Worm (Caenorhabditis elegans) whole organism, L4 larva: ENCODE data around the gene atp-2.

Experiments used
- F26F4.8 ChIP-seq: fragments of 200-800 bp; sonication (Bioruptor generic); conservative IDR thresholded peaks from 2 replicates; pipeline ENCODE4 v1.3.6; 2022; ENCODE audit warnings: missing genetic modification characterization, missing compliant biosample characterization
- F37D6.2 ChIP-seq: sonication (generic microtip); optimal IDR thresholded peaks from 2 replicates; lab custom pipeline; 2016; ENCODE audit warnings: mild to moderate bottlenecking, missing genetic modification characterization, missing compliant biosample characterization
- ZK546.5 ChIP-seq, 2 experiments: sonication (generic microtip); optimal IDR thresholded peaks; 2 replicates each; lab custom pipeline; 2017; ENCODE audit warnings: missing biosample characterization in 2 of 2, missing genetic modification characterization in 2 of 2
- ama-1 ChIP-seq: fragments of 150-350 bp; optimal IDR thresholded peaks from 2 replicates; lab custom pipeline; 2014; ENCODE audit warnings: inconsistent platforms, mixed read lengths
- attf-4 ChIP-seq: sonication (generic microtip); optimal IDR thresholded peaks from 3 replicates; lab custom pipeline; 2017; ENCODE audit warnings: missing biosample characterization, missing genetic modification characterization
- ceh-20 ChIP-seq: fragments of 200-800 bp; sonication (Bioruptor generic); IDR thresholded peaks from 2 replicates; pipeline ENCODE4 v1.3.6; 2022; ENCODE audit warnings: missing genetic modification reagents, missing genetic modification characterization, missing compliant biosample characterization
- daf-12 ChIP-seq: fragments of 150-350 bp; optimal IDR thresholded peaks from 2 replicates; lab custom pipeline; 2014; ENCODE audit warnings: missing biosample characterization, missing genetic modification reagents, missing genetic modification characterization
- daf-16 ChIP-seq, 3 experiments: sonication (generic microtip); optimal IDR thresholded peaks; 2 replicates each; lab custom pipeline; 2016 to 2017; ENCODE audit warnings: missing genetic modification characterization in 3 of 3, missing genetic modification reagents in 3 of 3, mild to moderate bottlenecking in 2 of 3, missing compliant biosample characterization in 2 of 3, missing biosample characterization in 1 of 3, moderate library complexity in 1 of 3
- dpl-1 ChIP-seq: fragments of 150-350 bp; optimal IDR thresholded peaks from 2 replicates; lab custom pipeline; 2014; ENCODE audit warnings: missing biosample characterization, missing genetic modification reagents, missing genetic modification characterization
- dve-1 ChIP-seq: sonication (generic microtip); optimal IDR thresholded peaks from 2 replicates; lab custom pipeline; 2017; ENCODE audit warnings: antibody characterized with exemption, mild to moderate bottlenecking, missing genetic modification characterization, missing compliant biosample characterization; ENCODE audit not compliant: insufficient read depth
- egl-27 ChIP-seq: sonication (generic microtip); optimal IDR thresholded peaks from 3 replicates; lab custom pipeline; 2017; ENCODE audit warnings: missing biosample characterization, missing genetic modification reagents, missing genetic modification characterization
- egl-43 ChIP-seq: fragments of 200-800 bp; sonication (Bioruptor generic); IDR thresholded peaks from 2 replicates; pipeline ENCODE4 v1.3.6; 2022; ENCODE audit warnings: missing genetic modification reagents, missing genetic modification characterization, missing compliant biosample characterization
- hlh-11 ChIP-seq: fragments of 200-800 bp; sonication (Bioruptor generic); optimal IDR thresholded peaks from 2 replicates; lab custom pipeline; 2018; ENCODE audit warnings: mild to moderate bottlenecking, missing genetic modification characterization, missing compliant biosample characterization
- hmg-1.1 ChIP-seq: fragments of 200-800 bp; sonication (Bioruptor generic); IDR thresholded peaks from 2 replicates; pipeline ENCODE4 v1.3.6; 2022; ENCODE audit warnings: missing genetic modification reagents, missing genetic modification characterization, missing compliant biosample characterization
- lim-7 ChIP-seq: fragments of 200-800 bp; sonication (Bioruptor generic); IDR thresholded peaks from 2 replicates; pipeline ENCODE4 v1.3.6; 2022; ENCODE audit warnings: missing genetic modification characterization, missing compliant biosample characterization
- lsy-2 ChIP-seq, 2 experiments: fragments of 150-350 bp in 1 of 2; sonication (generic microtip) in 1 of 2; optimal IDR thresholded peaks; 2 replicates each; lab custom pipeline; 2014 to 2017; ENCODE audit warnings: missing biosample characterization in 2 of 2, missing genetic modification characterization in 2 of 2
- madf-9 ChIP-seq: fragments of 200-800 bp; sonication (Bioruptor generic); conservative IDR thresholded peaks from 2 replicates; pipeline ENCODE4 v1.3.6; 2022; ENCODE audit warnings: missing genetic modification reagents, missing genetic modification characterization, missing compliant biosample characterization
- mep-1 ChIP-seq: fragments of 150-350 bp; sonication (generic microtip); optimal IDR thresholded peaks from 3 replicates; lab custom pipeline; 2014; ENCODE audit warnings: missing biosample characterization, missing genetic modification characterization
- mes-2 ChIP-seq: sonication (generic microtip); optimal IDR thresholded peaks from 2 replicates; lab custom pipeline; 2016; ENCODE audit warnings: missing genotype, mild to moderate bottlenecking, missing genetic modification characterization, missing compliant biosample characterization; ENCODE audit not compliant: poor library complexity, severe bottlenecking
- nhr-10 ChIP-seq: fragments of 150-350 bp; optimal IDR thresholded peaks from 2 replicates; lab custom pipeline; 2014; ENCODE audit warnings: missing biosample characterization, missing genetic modification characterization
- nhr-102 ChIP-seq: sonication (generic microtip); optimal IDR thresholded peaks from 2 replicates; lab custom pipeline; 2016; ENCODE audit warnings: mild to moderate bottlenecking, missing genetic modification characterization, moderate library complexity, missing compliant biosample characterization
- nhr-25 ChIP-seq: sonication (generic microtip); optimal IDR thresholded peaks from 2 replicates; lab custom pipeline; 2017; ENCODE audit warnings: missing genetic modification characterization, mild to moderate bottlenecking, missing compliant biosample characterization, antibody characterized with exemption, moderate library complexity, borderline replicate concordance; ENCODE audit not compliant: insufficient read depth
- nhr-28 ChIP-seq: fragments of 150-350 bp; optimal IDR thresholded peaks from 2 replicates; lab custom pipeline; 2014; ENCODE audit warnings: missing biosample characterization, missing genetic modification characterization
- nhr-6 ChIP-seq: fragments of 150-350 bp; optimal IDR thresholded peaks from 2 replicates; lab custom pipeline; 2014; ENCODE audit warnings: missing biosample characterization, missing genetic modification characterization
- nhr-77 ChIP-seq: fragments of 150-350 bp; optimal IDR thresholded peaks from 2 replicates; lab custom pipeline; 2014; ENCODE audit warnings: missing biosample characterization, missing genetic modification characterization
- pha-4 ChIP-seq, 2 experiments: fragments of 150-350 bp in 1 of 2; fragments of 200-800 bp in 1 of 2; sonication (Bioruptor generic) in 1 of 2; IDR thresholded peaks in 1 of 2; optimal IDR thresholded peaks in 1 of 2; 2 replicates each; pipeline versions ENCODE4 v1.3.6 to Lab custom; 2014 to 2022; ENCODE audit warnings: missing genetic modification characterization in 2 of 2, missing genetic modification reagents in 2 of 2, missing biosample characterization in 1 of 2, missing compliant biosample characterization in 1 of 2
- pqm-1 ChIP-seq: sonication (generic microtip); optimal IDR thresholded peaks from 2 replicates; lab custom pipeline; 2017; ENCODE audit warnings: missing biosample characterization, missing genetic modification characterization
- skn-1 ChIP-seq: fragments of 150-350 bp; optimal IDR thresholded peaks from 2 replicates; lab custom pipeline; 2014; ENCODE audit warnings: missing biosample characterization, missing genetic modification characterization
- unc-62 ChIP-seq, 3 experiments: fragments of 150-350 bp in 1 of 3; sonication (generic microtip); optimal IDR thresholded peaks in 2 of 3; peaks in 1 of 3; 1 replicate in 1 of 3; 2 replicates in 2 of 3; lab custom pipeline; 2014 to 2017; ENCODE audit warnings: missing biosample characterization in 3 of 3, missing genetic modification characterization in 3 of 3, missing genetic modification reagents in 3 of 3, missing genotype in 1 of 3

Gene atp-2

DNA sequence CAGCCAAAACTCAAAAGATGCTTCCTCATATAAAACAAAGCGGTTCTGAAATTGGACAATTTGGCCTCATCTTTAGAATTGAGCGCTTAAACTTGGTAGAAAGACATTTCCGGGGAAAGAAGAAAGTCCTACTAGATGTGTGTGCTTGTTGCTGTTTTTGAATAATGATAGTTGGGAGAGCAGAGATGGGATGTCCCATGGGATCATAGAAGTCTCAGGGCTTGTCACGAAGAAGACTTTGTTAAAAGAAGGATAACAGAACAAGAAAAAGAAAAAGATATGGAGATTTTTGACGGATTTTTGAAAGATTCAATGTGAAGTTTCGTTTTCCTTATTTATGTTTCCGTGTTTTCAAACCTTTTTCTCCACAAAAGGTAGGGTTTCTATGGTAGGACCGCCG is 9.5 kb upstream of the atp-2 start, which contains the start of gene ZC155.2:
Gene ZC155.2 (plus strand): TSS at position 301 of the 400 bp plus-strand sequence.
- TF ChIP-seq nhr-102 (tag; lab: Kevin White, UChicago) = no peak
- no peak for TF ChIP-seq nhr-25 (tag; lab: Kevin White, UChicago)
- TF ChIP-seq F37D6.2 (tag; lab: Kevin White, UChicago) = no peak
- TF ChIP-seq, all 104 proteins: peak for 0

- TF ChIP-seq daf-12 = no peak
- no peak for TF ChIP-seq skn-1 (tag; lab: Kevin White, UChicago)
- TF ChIP-seq daf-16 (GFP tag; optimal IDR thresholded peaks at IDR 0.05; lab: Kevin White, UChicago) = no peak
- TF ChIP-seq daf-16 (tag; optimal IDR thresholded peaks at IDR 0.05; lab: Kevin White, UChicago) = peak; percentile 83
Observed at ce11 chrIII:5221820-5222219, 6.4 kb upstream of the atp-2 start.

DNA sequence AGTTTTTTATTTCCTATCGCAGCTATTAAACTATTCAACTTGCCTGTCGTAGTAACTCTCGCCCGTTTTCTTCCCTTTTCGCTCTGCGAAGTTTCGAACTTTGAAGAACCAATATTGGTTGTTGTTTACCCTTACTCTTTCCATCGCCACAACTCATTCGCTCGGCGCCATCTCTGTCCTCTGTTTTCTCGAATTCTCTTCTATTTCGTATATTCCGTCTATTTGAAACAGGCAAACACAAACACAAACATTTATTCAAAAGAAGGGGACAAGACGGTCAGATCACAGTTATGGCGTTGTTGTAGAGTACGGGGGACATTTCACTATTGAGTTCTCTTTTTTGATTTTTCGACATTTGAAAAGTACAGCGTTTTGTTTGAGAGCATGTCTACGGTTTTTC is 5.4 kb upstream of the atp-2 start:
- TF ChIP-seq pha-4 (GFP tag; IDR thresholded peaks at IDR 0.05; lab: Robert Waterston, UW) (no peak), pha-4 (tag; optimal IDR thresholded peaks at IDR 0.05; lab: Kevin White, UChicago) (peak; percentile 72), nhr-28 (tag; lab: Kevin White, UChicago) (peak; percentile 35), egl-43 (no peak), daf-16 (GFP tag; optimal IDR thresholded peaks at IDR 0.05; lab: Kevin White, UChicago) (no peak), daf-16 (tag; optimal IDR thresholded peaks at IDR 0.05; lab: Kevin White, UChicago) (peak; percentile 94)

DNA sequence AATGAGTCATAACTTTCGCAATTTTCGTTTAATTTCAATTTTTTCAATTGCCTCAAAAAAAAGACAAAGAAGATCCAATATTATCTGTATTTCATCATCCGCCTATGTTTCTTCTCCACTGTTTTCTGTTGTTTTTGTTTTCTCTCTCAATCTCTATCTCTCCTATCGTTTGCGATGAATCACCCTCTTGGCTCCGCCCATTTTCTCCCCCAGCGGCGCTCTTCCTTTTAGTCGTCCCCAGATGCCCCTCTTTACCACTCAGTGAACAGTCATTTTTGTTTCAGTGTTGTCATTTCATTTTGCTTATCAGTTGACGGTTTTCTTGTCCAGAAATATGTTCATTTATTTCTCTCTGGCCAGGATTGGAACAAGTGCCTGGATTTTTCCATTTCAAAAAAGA is 3.3 kb upstream of the atp-2 start:
- TF ChIP-seq mep-1 (tag; lab: Kevin White, UChicago) (peak; percentile 14), nhr-77 (tag; lab: Kevin White, UChicago) (peak; percentile 23), lim-7 (GFP tag; lab: Robert Waterston, UW) (no peak), madf-9 (GFP tag; lab: Robert Waterston, UW) (0 out of 2 replicates have a peak, but pooled peaks have one; percentile 18), nhr-28 (tag; lab: Kevin White, UChicago) (peak; percentile 52), pqm-1 (tag; lab: Kevin White, UChicago) (peak; percentile 36), ceh-20 (no peak), ama-1 (lab: Kevin White, UChicago) (peak; percentile 51), pha-4 (GFP tag; IDR thresholded peaks at IDR 0.05; lab: Robert Waterston, UW) (no peak), pha-4 (tag; optimal IDR thresholded peaks at IDR 0.05; lab: Kevin White, UChicago) (peak; percentile 44), dve-1 (tag; lab: Kevin White, UChicago) (peak; percentile 81), nhr-102 (tag; lab: Kevin White, UChicago) (no peak), attf-4 (tag; lab: Kevin White, UChicago) (no peak), daf-16 (GFP tag; optimal IDR thresholded peaks at IDR 0.05; lab: Kevin White, UChicago) (no peak), daf-16 (tag; optimal IDR thresholded peaks at IDR 0.05; lab: Kevin White, UChicago) (peak; percentile 73), mes-2 (peak; percentile 21), lsy-2 (tag; optimal IDR thresholded peaks at IDR 0.05; lab: Kevin White, UChicago) (peak in 1 of 2 experiments; percentile 21), dpl-1 (GFP tag; lab: Kevin White, UChicago) (peak; percentile 1), egl-27 (tag; lab: Kevin White, UChicago) (no peak), hlh-11 (peak; percentile 36), nhr-6 (tag; lab: Kevin White, UChicago) (peak; percentile 54), ZK546.5 (tag; optimal IDR thresholded peaks at IDR 0.05; lab: Kevin White, UChicago) (no peak)

DNA sequence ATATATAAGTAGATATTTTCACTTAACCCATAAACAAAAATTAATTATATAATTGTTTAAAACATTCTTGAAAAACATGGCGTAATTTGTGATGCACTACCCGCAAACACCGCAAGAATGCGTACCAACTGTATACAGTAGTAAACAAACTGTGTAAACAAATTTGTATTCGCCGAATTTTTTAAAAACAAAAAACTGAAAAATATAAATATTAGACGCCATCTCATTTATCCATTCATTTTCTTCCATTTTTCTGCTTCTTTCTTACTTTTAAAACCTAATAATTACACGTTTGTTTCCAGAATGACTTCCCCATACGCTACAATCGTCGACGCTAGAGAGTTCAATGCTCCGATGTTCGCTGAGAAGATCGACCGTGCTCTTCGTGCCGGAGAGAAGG is 2.9 kb upstream of the atp-2 start, which contains the start of gene nex-1:
Gene nex-1 (plus strand): TSS at position 301 of the 400 bp plus-strand sequence.
- TF ChIP-seq unc-62 (GFP tag; optimal IDR thresholded peaks at IDR 0.05 in 1 of 2; lab: Kevin White, UChicago) (peak in 1 of 2 experiments; percentile 23), unc-62 (tag; optimal IDR thresholded peaks at IDR 0.05; lab: Kevin White, UChicago) (no peak), F26F4.8 (GFP tag; lab: Robert Waterston, UW) (no peak)
- TF ChIP-seq, all 104 proteins: peak for 1

ce11 chrIII:5228839-5229238 is 622 bp downstream of the atp-2 start:
- TF ChIP-seq nhr-10 (tag; lab: Kevin White, UChicago) (no peak), hmg-1.1 (GFP tag; lab: Robert Waterston, UW) (no peak)
- TF ChIP-seq, all 104 proteins: peak for 0
